Worm (Caenorhabditis elegans) whole organism, late embryonic: ENCODE results near the gene srsx-16.

Source experiments
- C38D4.7 ChIP-seq: fragments of 200-800 bp; sonication (Bioruptor generic); optimal IDR thresholded peaks from 2 replicates; lab custom pipeline; 2018; ENCODE audit warnings: mild to moderate bottlenecking, missing genetic modification characterization, moderate library complexity, missing compliant biosample characterization
- K02D7.2 ChIP-seq: sonication (generic microtip); optimal IDR thresholded peaks from 2 replicates; lab custom pipeline; 2017; ENCODE audit warnings: mild to moderate bottlenecking, missing genetic modification characterization, missing compliant biosample characterization
- K09A11.1 ChIP-seq: sonication (generic microtip); optimal IDR thresholded peaks from 2 replicates; lab custom pipeline; 2017; ENCODE audit warnings: antibody characterized with exemption, mild to moderate bottlenecking, missing genetic modification characterization, missing compliant biosample characterization; ENCODE audit not compliant: insufficient read depth
- ceh-2 ChIP-seq: sonication (generic microtip); optimal IDR thresholded peaks from 2 replicates; lab custom pipeline; 2016; ENCODE audit warnings: missing genotype, missing genetic modification characterization, missing compliant biosample characterization
- ceh-9 ChIP-seq: sonication (generic microtip); optimal IDR thresholded peaks from 2 replicates; lab custom pipeline; 2016; ENCODE audit warnings: mild to moderate bottlenecking, missing genetic modification characterization, inconsistent platforms, missing compliant biosample characterization
- eyg-1 ChIP-seq: sonication (generic microtip); optimal IDR thresholded peaks from 2 replicates; lab custom pipeline; 2016; ENCODE audit warnings: missing genotype, missing genetic modification characterization, missing compliant biosample characterization
- fkh-10 ChIP-seq: fragments of 150-350 bp; optimal IDR thresholded peaks from 2 replicates; lab custom pipeline; 2014; ENCODE audit warnings: missing biosample characterization, missing genetic modification reagents, missing genetic modification characterization
- fkh-6 ChIP-seq: sonication (generic microtip); optimal IDR thresholded peaks from 2 replicates; lab custom pipeline; 2016; ENCODE audit warnings: missing genetic modification characterization, missing compliant biosample characterization
- lin-11 ChIP-seq: fragments of 200-800 bp; sonication (Bioruptor generic); optimal IDR thresholded peaks from 2 replicates; lab custom pipeline; 2018; ENCODE audit warnings: mild to moderate bottlenecking, missing genetic modification characterization, missing compliant biosample characterization
- madf-2 ChIP-seq: sonication (generic microtip); optimal IDR thresholded peaks from 2 replicates; lab custom pipeline; 2017; ENCODE audit warnings: missing genetic modification characterization, missing compliant biosample characterization
- nfya-1 ChIP-seq: sonication (generic microtip); optimal IDR thresholded peaks from 2 replicates; lab custom pipeline; 2017; ENCODE audit warnings: missing genetic modification characterization, mild to moderate bottlenecking, missing compliant biosample characterization, antibody characterized with exemption, moderate library complexity
- pha-4 ChIP-seq: fragments of 150-350 bp; optimal IDR thresholded peaks from 2 replicates; lab custom pipeline; 2018; ENCODE audit warnings: missing biosample characterization, missing genetic modification reagents, missing genetic modification characterization
- tbx-2 ChIP-seq: sonication (generic microtip); optimal IDR thresholded peaks from 2 replicates; lab custom pipeline; 2016; ENCODE audit warnings: missing genetic modification characterization, missing compliant biosample characterization
- unc-55 ChIP-seq: sonication (generic microtip); optimal IDR thresholded peaks from 2 replicates; lab custom pipeline; 2017; ENCODE audit warnings: missing biosample characterization, missing genetic modification reagents, missing genetic modification characterization

DNA sequence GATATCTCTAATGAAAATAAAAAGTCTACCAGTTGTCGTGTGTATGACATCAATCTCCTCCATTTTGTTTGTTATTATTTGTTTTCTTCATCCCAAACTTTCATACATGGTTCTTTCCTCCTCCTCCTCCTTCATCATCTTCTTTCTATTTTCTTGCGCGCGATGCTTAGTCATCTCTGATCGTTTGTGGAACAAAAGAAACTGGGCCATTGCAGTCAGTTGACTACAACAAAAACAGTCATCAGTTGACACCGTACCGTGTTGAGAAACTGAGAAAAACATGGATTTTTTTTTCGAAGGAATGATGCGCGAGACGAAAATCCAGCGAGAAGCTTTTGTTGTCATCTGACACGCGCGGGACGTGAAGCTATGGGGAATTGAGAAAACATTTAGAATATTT is 14.3 kb downstream of the srsx-16 start:
- no peak for TF ChIP-seq K02D7.2 (tag; lab: Kevin White, UChicago)
- no peak for TF ChIP-seq lin-11 (tag; lab: Kevin White, UChicago)
- no peak for TF ChIP-seq fkh-6 (tag; lab: Kevin White, UChicago)
- no peak for TF ChIP-seq unc-55 (GFP tag; lab: Kevin White, UChicago)
- no peak for TF ChIP-seq nfya-1
- TF ChIP-seq ceh-2 (tag; lab: Kevin White, UChicago), result no peak
- no peak for TF ChIP-seq fkh-10 (GFP tag; lab: Kevin White, UChicago)
- TF ChIP-seq pha-4 (tag; lab: Kevin White, UChicago), result no peak
- TF ChIP-seq madf-2, result no peak
- TF ChIP-seq eyg-1, result no peak
- TF ChIP-seq tbx-2, result no peak
- TF ChIP-seq K09A11.1, result no peak
- TF ChIP-seq ceh-9 (tag; lab: Kevin White, UChicago), result no peak
- TF ChIP-seq C38D4.7 (GFP tag; lab: Kevin White, UChicago), result no peak
